Worm (Caenorhabditis elegans) whole organism, L1 larva: ENCODE results near the gene klp-13.

Experiments
- C04F5.9 ChIP-seq: sonication (generic microtip); optimal IDR thresholded peaks from 2 replicates; lab custom pipeline; 2016; ENCODE audit warnings: missing genetic modification characterization, missing compliant biosample characterization
- C16A3.4 ChIP-seq: fragments of 150-350 bp; optimal IDR thresholded peaks from 2 replicates; lab custom pipeline; 2014; ENCODE audit warnings: missing biosample characterization, missing genetic modification characterization
- aha-1 ChIP-seq: fragments of 150-350 bp; optimal IDR thresholded peaks from 2 replicates; lab custom pipeline; 2014; ENCODE audit warnings: missing biosample characterization, missing genetic modification characterization
- ama-1 ChIP-seq: fragments of 150-350 bp; optimal IDR thresholded peaks from 2 replicates; lab custom pipeline; 2014
- blmp-1 ChIP-seq: fragments of 150-350 bp; optimal IDR thresholded peaks from 2 replicates; lab custom pipeline; 2014; ENCODE audit warnings: missing biosample characterization, missing genetic modification characterization
- ceh-8 ChIP-seq: fragments of 200-800 bp; sonication (Bioruptor generic); optimal IDR thresholded peaks from 2 replicates; lab custom pipeline; 2018; ENCODE audit warnings: mild to moderate bottlenecking, missing genetic modification characterization, moderate library complexity, missing compliant biosample characterization
- ceh-82 ChIP-seq, 3 experiments: fragments of 150-350 bp in 1 of 3; sonication (generic microtip) in 2 of 3; optimal IDR thresholded peaks; 2 replicates each; lab custom pipeline; 2014 to 2017; ENCODE audit warnings: missing biosample characterization in 3 of 3, missing genetic modification characterization in 3 of 3
- ceh-88 ChIP-seq: fragments of 200-800 bp; sonication (Bioruptor generic); IDR thresholded peaks from 2 replicates; pipeline ENCODE4 v1.3.6; 2022; ENCODE audit warnings: missing genetic modification characterization, missing compliant biosample characterization
- efl-1 ChIP-seq, 4 experiments: fragments of 150-350 bp; optimal IDR thresholded peaks in 3 of 4; peaks in 1 of 4; 1 replicate in 1 of 4; 2 replicates in 3 of 4; lab custom pipeline; 2014; ENCODE audit warnings: missing biosample characterization in 2 of 4, missing genetic modification characterization in 2 of 4, missing genetic modification reagents in 2 of 4
- efl-3 ChIP-seq: fragments of 200-800 bp; sonication (Bioruptor generic); optimal IDR thresholded peaks from 2 replicates; lab custom pipeline; 2018; ENCODE audit warnings: mild to moderate bottlenecking, missing genetic modification characterization, missing compliant biosample characterization
- egl-27 ChIP-seq, 2 experiments: fragments of 150-350 bp in 1 of 2; sonication (generic microtip); optimal IDR thresholded peaks; 3 replicates each; lab custom pipeline; 2017 to 2018; ENCODE audit warnings: missing biosample characterization in 2 of 2, missing genetic modification characterization in 2 of 2, missing genetic modification reagents in 2 of 2
- elt-3 ChIP-seq, 6 experiments: fragments of 150-350 bp in 1 of 6; sonication (generic microtip); optimal IDR thresholded peaks; 2 replicates each; lab custom pipeline; 2017 to 2018; ENCODE audit warnings: missing biosample characterization in 6 of 6, missing genetic modification characterization in 6 of 6, inconsistent platforms in 1 of 6
- fkh-10 ChIP-seq: sonication (generic microtip); optimal IDR thresholded peaks from 2 replicates; lab custom pipeline; 2017; ENCODE audit warnings: missing biosample characterization, missing genetic modification reagents, missing genetic modification characterization
- fkh-8 ChIP-seq: sonication (generic microtip); optimal IDR thresholded peaks from 2 replicates; lab custom pipeline; 2016; ENCODE audit warnings: mild to moderate bottlenecking, missing genetic modification characterization, missing compliant biosample characterization
- fos-1 ChIP-seq: fragments of 150-350 bp; optimal IDR thresholded peaks from 2 replicates; lab custom pipeline; 2014; ENCODE audit warnings: missing biosample characterization, missing genetic modification characterization
- grh-1 ChIP-seq: fragments of 200-800 bp; sonication (Bioruptor generic); IDR thresholded peaks from 2 replicates; pipeline ENCODE4 v1.3.6; 2022; ENCODE audit warnings: missing genetic modification reagents, missing genetic modification characterization, missing compliant biosample characterization
- hpl-2 ChIP-seq: fragments of 150-350 bp; optimal IDR thresholded peaks from 2 replicates; lab custom pipeline; 2014; ENCODE audit warnings: missing biosample characterization, missing genetic modification reagents, missing genetic modification characterization
- irx-1 ChIP-seq: sonication (generic microtip); optimal IDR thresholded peaks from 2 replicates; lab custom pipeline; 2016; ENCODE audit warnings: missing genetic modification characterization, missing compliant biosample characterization
- lin-13 ChIP-seq: fragments of 150-350 bp; optimal IDR thresholded peaks from 2 replicates; lab custom pipeline; 2014; ENCODE audit warnings: missing biosample characterization, missing genetic modification reagents, missing genetic modification characterization
- lin-14 ChIP-seq: fragments of 200-800 bp; sonication (Bioruptor generic); optimal IDR thresholded peaks from 2 replicates; lab custom pipeline; 2018; ENCODE audit warnings: mild to moderate bottlenecking, missing genetic modification characterization, moderate library complexity, missing compliant biosample characterization
- lin-15B ChIP-seq: fragments of 150-350 bp; sonication (generic microtip); optimal IDR thresholded peaks from 3 replicates; lab custom pipeline; 2014; ENCODE audit warnings: missing biosample characterization, missing genetic modification characterization
- lin-35 ChIP-seq, 2 experiments: fragments of 150-350 bp; optimal IDR thresholded peaks; 2 replicates each; lab custom pipeline; 2014; ENCODE audit warnings: missing biosample characterization in 2 of 2, missing genetic modification characterization in 2 of 2, missing genetic modification reagents in 2 of 2
- lsy-2 ChIP-seq, 2 experiments: fragments of 150-350 bp; optimal IDR thresholded peaks; 2 replicates each; lab custom pipeline; 2014; ENCODE audit warnings: missing biosample characterization in 2 of 2, missing genetic modification characterization in 2 of 2
- mab-9 ChIP-seq: fragments of 200-800 bp; sonication (Bioruptor generic); IDR thresholded peaks from 2 replicates; pipeline ENCODE4 v1.3.6; 2022; ENCODE audit warnings: missing genetic modification reagents, missing genetic modification characterization, missing compliant biosample characterization
- mef-2 ChIP-seq: fragments of 150-350 bp; optimal IDR thresholded peaks from 2 replicates; lab custom pipeline; 2014; ENCODE audit warnings: missing biosample characterization, missing genetic modification characterization
- nhr-11 ChIP-seq: fragments of 150-350 bp; optimal IDR thresholded peaks from 2 replicates; lab custom pipeline; 2014; ENCODE audit warnings: missing biosample characterization, missing genetic modification characterization
- nhr-20 ChIP-seq: sonication (generic microtip); optimal IDR thresholded peaks from 2 replicates; lab custom pipeline; 2016; ENCODE audit warnings: mild to moderate bottlenecking, missing genetic modification characterization, missing compliant biosample characterization
- nhr-47 ChIP-seq: sonication (generic microtip); optimal IDR thresholded peaks from 2 replicates; lab custom pipeline; 2016; ENCODE audit warnings: mild to moderate bottlenecking, missing genetic modification characterization, moderate library complexity, missing compliant biosample characterization
- nhr-71 ChIP-seq: sonication (generic microtip); optimal IDR thresholded peaks from 2 replicates; lab custom pipeline; 2016; ENCODE audit warnings: mild to moderate bottlenecking, missing genetic modification characterization, moderate library complexity, missing compliant biosample characterization
- nhr-76 ChIP-seq: sonication (generic microtip); optimal IDR thresholded peaks from 2 replicates; lab custom pipeline; 2017; ENCODE audit warnings: missing biosample characterization, missing genetic modification characterization
- nhr-90 ChIP-seq: sonication (generic microtip); optimal IDR thresholded peaks from 2 replicates; lab custom pipeline; 2016; ENCODE audit warnings: mild to moderate bottlenecking, missing genetic modification characterization, missing compliant biosample characterization; ENCODE audit not compliant: poor library complexity
- pag-3 ChIP-seq: sonication (generic microtip); optimal IDR thresholded peaks from 2 replicates; lab custom pipeline; 2017; ENCODE audit warnings: missing genetic modification characterization, mild to moderate bottlenecking, missing compliant biosample characterization, antibody characterized with exemption, borderline replicate concordance; ENCODE audit not compliant: insufficient read depth
- pqm-1 ChIP-seq: sonication (generic microtip); optimal IDR thresholded peaks from 3 replicates; lab custom pipeline; 2017; ENCODE audit warnings: missing biosample characterization, missing genetic modification characterization
- rnt-1 ChIP-seq: sonication (generic microtip); optimal IDR thresholded peaks from 2 replicates; lab custom pipeline; 2016; ENCODE audit warnings: mild to moderate bottlenecking, missing genetic modification characterization, moderate library complexity, missing compliant biosample characterization
- skn-1 ChIP-seq: fragments of 150-350 bp; optimal IDR thresholded peaks from 2 replicates; lab custom pipeline; 2014; ENCODE audit warnings: missing biosample characterization, missing genetic modification characterization
- snpc-4 ChIP-seq: fragments of 150-350 bp; optimal IDR thresholded peaks from 2 replicates; lab custom pipeline; 2014; ENCODE audit warnings: missing biosample characterization, missing genetic modification characterization
- snu-23 ChIP-seq: sonication (generic microtip); optimal IDR thresholded peaks from 2 replicates; lab custom pipeline; 2016; ENCODE audit warnings: missing genetic modification characterization, missing compliant biosample characterization
- tlp-1 ChIP-seq: fragments of 150-350 bp; optimal IDR thresholded peaks from 2 replicates; lab custom pipeline; 2014; ENCODE audit warnings: missing biosample characterization, missing genetic modification characterization
- unc-30 ChIP-seq: sonication (generic microtip); optimal IDR thresholded peaks from 2 replicates; lab custom pipeline; 2017; ENCODE audit warnings: missing biosample characterization, missing genetic modification characterization
- unc-62 ChIP-seq: fragments of 150-350 bp; optimal IDR thresholded peaks from 2 replicates; lab custom pipeline; 2014; ENCODE audit warnings: missing biosample characterization, missing genetic modification reagents, missing genetic modification characterization
- unc-86 ChIP-seq: sonication (generic microtip); optimal IDR thresholded peaks from 2 replicates; lab custom pipeline; 2016; ENCODE audit warnings: missing genetic modification characterization, missing compliant biosample characterization
- unc-98 ChIP-seq: fragments of 200-800 bp; sonication (Bioruptor generic); IDR thresholded peaks from 2 replicates; pipeline ENCODE4 v1.3.6; 2022; ENCODE audit warnings: missing genetic modification characterization, missing compliant biosample characterization
- vab-15 ChIP-seq: sonication (generic microtip); optimal IDR thresholded peaks from 2 replicates; lab custom pipeline; 2017; ENCODE audit warnings: missing genotype, mild to moderate bottlenecking, missing genetic modification characterization, missing compliant biosample characterization
- ztf-4 ChIP-seq: fragments of 150-350 bp; optimal IDR thresholded peaks from 2 replicates; lab custom pipeline; 2014; ENCODE audit warnings: missing biosample characterization, missing genetic modification characterization

Gene klp-13

ce11 chrX:5976206-5976960 is 8.4 kb upstream of the klp-13 start (continued):
- no peak for TF ChIP-seq efl-1 (optimal IDR thresholded peaks at IDR 0.05; lab: Kevin White, UChicago)
- TF ChIP-seq efl-1 (GFP tag; optimal IDR thresholded peaks at IDR 0.05 in 1 of 2; lab: Kevin White, UChicago) = peak in 1 of 2 experiments; percentile 56
- TF ChIP-seq tlp-1 (tag; lab: Kevin White, UChicago) = no peak
- TF ChIP-seq pqm-1 = no peak
- no peak for TF ChIP-seq fkh-8 (tag; lab: Kevin White, UChicago)
- no peak for TF ChIP-seq ceh-8 (GFP tag; lab: Kevin White, UChicago)
- TF ChIP-seq blmp-1 (tag; lab: Kevin White, UChicago) = no peak
- TF ChIP-seq snpc-4 (tag; lab: Kevin White, UChicago) = no peak
- TF ChIP-seq lin-13 = no peak
- no peak for TF ChIP-seq ama-1 (lab: Kevin White, UChicago)
- no peak for TF ChIP-seq C16A3.4 (tag; lab: Kevin White, UChicago)
- TF ChIP-seq snu-23 (GFP tag; lab: Kevin White, UChicago) = peak; percentile 30
- TF ChIP-seq mab-9 (GFP tag; lab: Robert Waterston, UW) = no peak
- no peak for TF ChIP-seq efl-3 (GFP tag; lab: Kevin White, UChicago)
- no peak for TF ChIP-seq fos-1 (tag; lab: Kevin White, UChicago)
- no peak for TF ChIP-seq ztf-4
- TF ChIP-seq nhr-76 (tag; lab: Kevin White, UChicago) = no peak
- TF ChIP-seq lin-35 (GFP tag; optimal IDR thresholded peaks at IDR 0.05; lab: Kevin White, UChicago) = peak in 1 of 2 experiments; percentile 3
- TF ChIP-seq lin-15B (tag; lab: Kevin White, UChicago) = no peak
- TF ChIP-seq rnt-1 (tag; lab: Kevin White, UChicago) = peak; percentile 38
- TF ChIP-seq unc-98 (GFP tag; lab: Robert Waterston, UW) = no peak
- TF ChIP-seq mef-2 = no peak
- TF ChIP-seq irx-1 (tag; lab: Kevin White, UChicago) = no peak
- no peak for TF ChIP-seq nhr-90 (tag; lab: Kevin White, UChicago)
- no peak for TF ChIP-seq egl-27 (tag; optimal IDR thresholded peaks at IDR 0.05; lab: Kevin White, UChicago)
- TF ChIP-seq elt-3 (tag; optimal IDR thresholded peaks at IDR 0.05; lab: Kevin White, UChicago) = no peak
- TF ChIP-seq hpl-2 (GFP tag; lab: Kevin White, UChicago) = no peak
- TF ChIP-seq pag-3 = no peak
- no peak for TF ChIP-seq unc-62 (GFP tag; lab: Kevin White, UChicago)
- no peak for TF ChIP-seq unc-30 (tag; lab: Kevin White, UChicago)
- TF ChIP-seq lsy-2 (tag; optimal IDR thresholded peaks at IDR 0.05; lab: Kevin White, UChicago) = peak; percentile 5 to 43
- TF ChIP-seq aha-1 (tag; lab: Kevin White, UChicago) = no peak
- TF ChIP-seq nhr-20 (tag; lab: Kevin White, UChicago) = no peak
- TF ChIP-seq grh-1 (GFP tag; lab: Robert Waterston, UW) = no peak

ce11 chrX:5977754-5978153 is 7.0 kb upstream of the klp-13 start, which contains the start of gene kin-2:
Gene kin-2, minus strand, starts transcription at chrX:5977854.
- TF ChIP-seq efl-3 (GFP tag; lab: Kevin White, UChicago) (no peak), vab-15 (tag; lab: Kevin White, UChicago) (no peak), nhr-20 (tag; lab: Kevin White, UChicago) (no peak), skn-1 (no peak)

- TF ChIP-seq efl-3 (GFP tag; lab: Kevin White, UChicago) (no peak), nhr-71 (tag; lab: Kevin White, UChicago) (no peak), nhr-47 (peak; percentile 44), fkh-10 (GFP tag; lab: Kevin White, UChicago) (peak; percentile 62), unc-86 (no peak), C04F5.9 (tag; lab: Kevin White, UChicago) (no peak), pqm-1 (no peak), fkh-8 (tag; lab: Kevin White, UChicago) (peak; percentile 8), ceh-82 (tag; optimal IDR thresholded peaks at IDR 0.05; lab: Kevin White, UChicago) (peak in 1 of 3 experiments; percentile 23), ceh-88 (no peak), unc-62 (GFP tag; lab: Kevin White, UChicago) (no peak), lsy-2 (tag; optimal IDR thresholded peaks at IDR 0.05; lab: Kevin White, UChicago) (peak in 1 of 2 experiments; percentile 4), nhr-11 (tag; lab: Kevin White, UChicago) (no peak), lin-14 (peak; percentile 75)
- TF ChIP-seq, all 84 proteins: peak for 6
Measured at ce11 chrX:5981698-5982097, 3.1 kb upstream of the klp-13 start.
